Fruit fly (Drosophila melanogaster) S2 (cell line): ENCODE data around the gene CG32281.
A peak's percentile ranks its signal among the peaks of the same experiment; 100 is the strongest.

Experiments
- CG8478 ChIP-seq: fragments of >200 bp; optimal IDR thresholded peaks from 2 replicates; lab custom pipeline; 2018
- CTCF ChIP-seq, 2 experiments: fragments of >200 bp; optimal IDR thresholded peaks; 2 replicates each; lab custom pipeline; 2018

CG32281 gene

dm6 chr3L:3184104-3184503 lies 14.9 kb downstream of the CG32281 start, which contains the start of gene CG42494:
Gene CG42494, plus strand, starts transcription at chr3L:3184404.
- no peak for TF ChIP-seq CG8478 (lab: Kevin White, UChicago)
- TF ChIP-seq CTCF (optimal IDR thresholded peaks at IDR 0.05; lab: Kevin White, UChicago) = no peak

dm6 chr3L:3186364-3186763 lies 17.2 kb downstream of the CG32281 start, which contains the start of gene CG32284:
Gene CG32284, plus strand, starts transcription at chr3L:3186664.
- no peak for TF ChIP-seq CG8478 (lab: Kevin White, UChicago)
- TF ChIP-seq CTCF (optimal IDR thresholded peaks at IDR 0.05; lab: Kevin White, UChicago) = no peak

- TF ChIP-seq CTCF (optimal IDR thresholded peaks at IDR 0.05; lab: Kevin White, UChicago) (no peak), CG8478 (lab: Kevin White, UChicago) (no peak)
These were observed 18.1 kb downstream of the CG32281 start, which contains the start of gene CG14957 for dm6 chr3L:3187263-3187662. Gene CG14957, plus strand, starts transcription at chr3L:3187563.

- TF ChIP-seq CG8478 (lab: Kevin White, UChicago) (no peak), CTCF (optimal IDR thresholded peaks at IDR 0.05; lab: Kevin White, UChicago) (no peak)
These were observed 20.5 kb downstream of the CG32281 start, which contains the start of the genes CG42525 and CG14958 for dm6 chr3L:3189647-3190046. Gene CG42525, minus strand, starts transcription at chr3L:3189747. Gene CG14958, plus strand, starts transcription at chr3L:3189978.

- TF ChIP-seq CG8478 (lab: Kevin White, UChicago) (no peak), CTCF (optimal IDR thresholded peaks at IDR 0.05; lab: Kevin White, UChicago) (no peak)
These were observed 23.2 kb downstream of the CG32281 start, which contains the start of gene CG14965 for dm6 chr3L:3192333-3192894. Gene CG14965, minus strand, starts transcription at chr3L:3192491.

- TF ChIP-seq CG8478 (lab: Kevin White, UChicago) (no peak), CTCF (optimal IDR thresholded peaks at IDR 0.05; lab: Kevin White, UChicago) (no peak)
These were observed 23.7 kb downstream of the CG32281 start, which contains the start of gene Hsp83 for dm6 chr3L:3192912-3193311. Gene Hsp83, plus strand, starts transcription at chr3L:3192969.

dm6 chr3L:3194059-3194458 lies 24.9 kb downstream of the CG32281 start:
- no peak for TF ChIP-seq CTCF (optimal IDR thresholded peaks at IDR 0.05; lab: Kevin White, UChicago)
- no peak for TF ChIP-seq CG8478 (lab: Kevin White, UChicago)

dm6 chr3L:3197464-3197863 lies 28.3 kb downstream of the CG32281 start, which contains the start of gene CG14966:
Gene CG14966, minus strand, starts transcription at chr3L:3197631.
- TF ChIP-seq CTCF (optimal IDR thresholded peaks at IDR 0.05; lab: Kevin White, UChicago) (peak in 1 of 2 experiments; percentile 39), CG8478 (lab: Kevin White, UChicago) (no peak)

dm6 chr3L:3198447-3199402 lies 29.6 kb downstream of the CG32281 start, which contains the start of the genes CG32276 and gry:
Gene CG32276, minus strand, starts transcription at chr3L:3199047.
Gene gry, plus strand, starts transcription at chr3L:3199090.
- TF ChIP-seq CG8478 (lab: Kevin White, UChicago) (no peak), CTCF (optimal IDR thresholded peaks at IDR 0.05; lab: Kevin White, UChicago) (no peak)

dm6 chr3L:3203062-3203461 lies 33.9 kb downstream of the CG32281 start, which contains the start of gene CG32271:
Gene CG32271, minus strand, starts transcription at chr3L:3203162.
- TF ChIP-seq CG8478 (lab: Kevin White, UChicago) (no peak), CTCF (optimal IDR thresholded peaks at IDR 0.05; lab: Kevin White, UChicago) (no peak)

- TF ChIP-seq CG8478 (lab: Kevin White, UChicago) = no peak
- TF ChIP-seq CTCF (optimal IDR thresholded peaks at IDR 0.05; lab: Kevin White, UChicago) = no peak
These were observed 35.2 kb downstream of the CG32281 start, which contains the start of gene CG33159 for dm6 chr3L:3204348-3204747. Gene CG33159, minus strand, starts transcription at chr3L:3204448.

dm6 chr3L:3205349-3205748 lies 36.2 kb downstream of the CG32281 start, which contains the start of gene CG32277:
Gene CG32277, minus strand, starts transcription at chr3L:3205449.
- TF ChIP-seq CG8478 (lab: Kevin White, UChicago) = no peak
- no peak for TF ChIP-seq CTCF (optimal IDR thresholded peaks at IDR 0.05; lab: Kevin White, UChicago)

- TF ChIP-seq CTCF (optimal IDR thresholded peaks at IDR 0.05; lab: Kevin White, UChicago) = no peak
- TF ChIP-seq CG8478 (lab: Kevin White, UChicago) = no peak
These were observed 37.1 kb downstream of the CG32281 start, which contains the start of gene CG33160 for dm6 chr3L:3206263-3206662. Gene CG33160, minus strand, starts transcription at chr3L:3206363.

- TF ChIP-seq CG8478 (lab: Kevin White, UChicago) (no peak), CTCF (optimal IDR thresholded peaks at IDR 0.05; lab: Kevin White, UChicago) (no peak)
These were observed 39.7 kb downstream of the CG32281 start, which contains the start of the genes CG32269 and CG32270 for dm6 chr3L:3208895-3209294. Gene CG32269, minus strand, starts transcription at chr3L:3208985. Gene CG32270, minus strand, starts transcription at chr3L:3208985.
